Worm (Caenorhabditis elegans): Measurements from ENCODE around the gene Y37D8A.3.

- TF ChIP-seq mep-1 (tag; optimal IDR thresholded peaks at IDR 0.05) = no peak
- TF ChIP-seq elt-3 (tag; optimal IDR thresholded peaks at IDR 0.05) = no peak
- TF ChIP-seq lsy-2 (tag; optimal IDR thresholded peaks at IDR 0.05) = no peak
Measured at ce11 chrIII:12813193-12813592, 16.0 kb upstream of the Y37D8A.3 start, which contains the start of gene BE10.4.
